Fruit fly (Drosophila melanogaster) whole organism: ENCODE data around the gene mtd.

Source experiments
- CG8478 ChIP-seq: fragments of >200 bp; optimal IDR thresholded peaks from 2 replicates; lab custom pipeline; 2018; ENCODE audit warnings: inconsistent platforms
- Dll ChIP-seq: fragments of >200 bp; optimal IDR thresholded peaks from 2 replicates; lab custom pipeline; 2017
- EcR ChIP-seq, 2 experiments: fragments of >200 bp; optimal IDR thresholded peaks; 2 replicates each; lab custom pipeline; 2017; ENCODE audit warnings: missing biosample characterization in 2 of 2, missing genetic modification characterization in 2 of 2, missing genetic modification reagents in 2 of 2
- pan ChIP-seq: fragments of >200 bp; optimal IDR thresholded peaks from 2 replicates; lab custom pipeline; 2017
- psq ChIP-seq: fragments of >200 bp; optimal IDR thresholded peaks from 2 replicates; lab custom pipeline; 2017
- usp ChIP-seq: fragments of >200 bp; optimal IDR thresholded peaks from 2 replicates; lab custom pipeline; 2017; ENCODE audit warnings: missing biosample characterization, missing genetic modification characterization, mixed read lengths

- no peak for TF ChIP-seq usp (GFP tag; lab: Kevin White, UChicago)
- TF ChIP-seq psq (lab: Kevin White, UChicago): no peak
- no peak for TF ChIP-seq CG8478 (lab: Kevin White, UChicago)
- TF ChIP-seq pan (lab: Kevin White, UChicago): no peak
- no peak for TF ChIP-seq Dll (lab: Kevin White, UChicago)
- no peak for TF ChIP-seq EcR (GFP tag; optimal IDR thresholded peaks at IDR 0.05; lab: Kevin White, UChicago)
These were observed 48.9 kb upstream of the mtd start, which contains the start of gene Or83a for dm6 chr3R:5399096-5399495.
